Worm (Caenorhabditis elegans): Measurements from ENCODE around the gene B0336.7.

B0336.7 gene

ce11 chrIII:5697266-5697665 lies at the start of gene B0336.7:
TSS of gene B0336.7 (minus strand) at chrIII:5697366.
- no peak for TF ChIP-seq tab-1 (GFP tag; IDR thresholded peaks at IDR 0.05)
- TF ChIP-seq klf-2 (GFP tag; conservative IDR thresholded peaks at IDR 0.05): no peak
- TF ChIP-seq T22C8.4 (GFP tag; IDR thresholded peaks at IDR 0.05): no peak
- TF ChIP-seq ztf-29 (GFP tag; IDR thresholded peaks at IDR 0.05): no peak
- TF ChIP-seq cog-1 (tag; optimal IDR thresholded peaks at IDR 0.05): no peak
- no peak for TF ChIP-seq med-1 (GFP tag; optimal IDR thresholded peaks at IDR 0.05; ENCODE audit: insufficient read depth)
- TF ChIP-seq flt-1 (GFP tag; IDR thresholded peaks at IDR 0.05): no peak
- no peak for TF ChIP-seq ztf-23 (GFP tag; IDR thresholded peaks at IDR 0.05)

- TF ChIP-seq ztf-23 (GFP tag; IDR thresholded peaks at IDR 0.05): no peak
- no peak for TF ChIP-seq tab-1 (GFP tag; IDR thresholded peaks at IDR 0.05)
- no peak for TF ChIP-seq T22C8.4 (GFP tag; IDR thresholded peaks at IDR 0.05)
- no peak for TF ChIP-seq med-1 (GFP tag; optimal IDR thresholded peaks at IDR 0.05; ENCODE audit: insufficient read depth)
- TF ChIP-seq flt-1 (GFP tag; IDR thresholded peaks at IDR 0.05): no peak
- no peak for TF ChIP-seq klf-2 (GFP tag; conservative IDR thresholded peaks at IDR 0.05)
- no peak for TF ChIP-seq cog-1 (tag; optimal IDR thresholded peaks at IDR 0.05)
- TF ChIP-seq ztf-29 (GFP tag; IDR thresholded peaks at IDR 0.05): no peak
- no peak for TF ChIP-seq ref-1 (GFP tag; conservative IDR thresholded peaks at IDR 0.05)
These were observed 47.4 kb upstream of the B0336.7 start, which contains the start of gene B0244.5 for ce11 chrIII:5744579-5744978. TSS of gene B0244.5 (plus strand) at chrIII:5744879.

- TF ChIP-seq T22C8.4 (GFP tag; IDR thresholded peaks at IDR 0.05) (no peak), flt-1 (GFP tag; IDR thresholded peaks at IDR 0.05) (no peak), med-1 (GFP tag; optimal IDR thresholded peaks at IDR 0.05; ENCODE audit: insufficient read depth) (no peak), ztf-29 (GFP tag; IDR thresholded peaks at IDR 0.05) (no peak), cog-1 (tag; optimal IDR thresholded peaks at IDR 0.05) (no peak), ref-1 (GFP tag; conservative IDR thresholded peaks at IDR 0.05) (no peak), klf-2 (GFP tag; conservative IDR thresholded peaks at IDR 0.05) (no peak), ztf-23 (GFP tag; IDR thresholded peaks at IDR 0.05) (no peak), tab-1 (GFP tag; IDR thresholded peaks at IDR 0.05) (no peak)
These were observed 45.9 kb upstream of the B0336.7 start, which contains the start of gene B0244.15 for ce11 chrIII:5743084-5743483. TSS of gene B0244.15 (plus strand) at chrIII:5743384.

ce11 chrIII:5740666-5741065 lies 43.5 kb upstream of the B0336.7 start, which contains the start of gene B0244.16:
TSS of gene B0244.16 (plus strand) at chrIII:5740966.
- TF ChIP-seq tab-1 (GFP tag; IDR thresholded peaks at IDR 0.05): no peak
- TF ChIP-seq T22C8.4 (GFP tag; IDR thresholded peaks at IDR 0.05): no peak
- TF ChIP-seq ztf-23 (GFP tag; IDR thresholded peaks at IDR 0.05): no peak
- TF ChIP-seq cog-1 (tag; optimal IDR thresholded peaks at IDR 0.05): no peak
- TF ChIP-seq klf-2 (GFP tag; conservative IDR thresholded peaks at IDR 0.05): no peak
- TF ChIP-seq ztf-29 (GFP tag; IDR thresholded peaks at IDR 0.05): no peak
- no peak for TF ChIP-seq flt-1 (GFP tag; IDR thresholded peaks at IDR 0.05)
- no peak for TF ChIP-seq med-1 (GFP tag; optimal IDR thresholded peaks at IDR 0.05; ENCODE audit: insufficient read depth)
- TF ChIP-seq ref-1 (GFP tag; conservative IDR thresholded peaks at IDR 0.05): no peak

- TF ChIP-seq ztf-29 (GFP tag; IDR thresholded peaks at IDR 0.05) (no peak), tab-1 (GFP tag; IDR thresholded peaks at IDR 0.05) (no peak), flt-1 (GFP tag; IDR thresholded peaks at IDR 0.05) (no peak), T22C8.4 (GFP tag; IDR thresholded peaks at IDR 0.05) (no peak), ztf-23 (GFP tag; IDR thresholded peaks at IDR 0.05) (no peak), klf-2 (GFP tag; conservative IDR thresholded peaks at IDR 0.05) (no peak), ref-1 (GFP tag; conservative IDR thresholded peaks at IDR 0.05) (no peak), cog-1 (tag; optimal IDR thresholded peaks at IDR 0.05) (no peak), med-1 (GFP tag; optimal IDR thresholded peaks at IDR 0.05; ENCODE audit: insufficient read depth) (no peak)
These were observed 40.5 kb upstream of the B0336.7 start, which contains the start of gene B0244.6 for ce11 chrIII:5737708-5738107. TSS of gene B0244.6 (plus strand) at chrIII:5738008.

- TF ChIP-seq med-1 (GFP tag; optimal IDR thresholded peaks at IDR 0.05; ENCODE audit: insufficient read depth) (no peak), ref-1 (GFP tag; conservative IDR thresholded peaks at IDR 0.05) (no peak), cog-1 (tag; optimal IDR thresholded peaks at IDR 0.05) (no peak), klf-2 (GFP tag; conservative IDR thresholded peaks at IDR 0.05) (no peak)
These were observed 37.7 kb upstream of the B0336.7 start, which contains the start of gene B0244.10 for ce11 chrIII:5734905-5735304. TSS of gene B0244.10 (plus strand) at chrIII:5735158.

- TF ChIP-seq tab-1 (GFP tag; IDR thresholded peaks at IDR 0.05) (no peak), ref-1 (GFP tag; conservative IDR thresholded peaks at IDR 0.05) (no peak), med-1 (GFP tag; optimal IDR thresholded peaks at IDR 0.05; ENCODE audit: insufficient read depth) (no peak), T22C8.4 (GFP tag; IDR thresholded peaks at IDR 0.05) (no peak), cog-1 (tag; optimal IDR thresholded peaks at IDR 0.05) (no peak), flt-1 (GFP tag; IDR thresholded peaks at IDR 0.05) (no peak), klf-2 (GFP tag; conservative IDR thresholded peaks at IDR 0.05) (no peak), ztf-23 (GFP tag; IDR thresholded peaks at IDR 0.05) (no peak), ztf-29 (GFP tag; IDR thresholded peaks at IDR 0.05) (no peak)
These were observed 37.2 kb upstream of the B0336.7 start for ce11 chrIII:5734328-5734727.

DNA sequence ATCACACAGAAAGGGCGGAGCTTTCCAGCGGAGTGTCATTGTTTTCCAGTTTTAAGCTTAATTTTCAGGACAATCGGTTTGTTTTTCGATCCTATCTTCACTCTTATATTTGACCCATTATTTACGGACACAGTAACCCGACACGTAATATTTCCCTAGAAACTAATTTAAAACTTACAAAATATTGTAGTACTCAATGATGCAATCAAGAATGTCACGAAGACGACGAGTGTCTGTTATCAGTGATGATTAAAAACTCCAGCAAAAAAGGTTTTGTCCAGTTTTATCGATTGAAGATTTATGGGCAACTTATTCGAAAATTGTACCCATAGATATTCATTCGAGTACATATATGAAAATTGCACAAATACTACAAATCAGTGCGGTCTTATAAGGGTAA lies 35.8 kb upstream of the B0336.7 start, which contains the start of gene B0244.17:
B0244.17 (plus strand) TSS at position 301 of the 400 bp plus-strand sequence.
- TF ChIP-seq ztf-23 (GFP tag; IDR thresholded peaks at IDR 0.05) (no peak), flt-1 (GFP tag; IDR thresholded peaks at IDR 0.05) (no peak), T22C8.4 (GFP tag; IDR thresholded peaks at IDR 0.05) (no peak), med-1 (GFP tag; optimal IDR thresholded peaks at IDR 0.05; ENCODE audit: insufficient read depth) (no peak), klf-2 (GFP tag; conservative IDR thresholded peaks at IDR 0.05) (no peak), ref-1 (GFP tag; conservative IDR thresholded peaks at IDR 0.05) (no peak), tab-1 (GFP tag; IDR thresholded peaks at IDR 0.05) (no peak), cog-1 (tag; optimal IDR thresholded peaks at IDR 0.05) (no peak), ztf-29 (GFP tag; IDR thresholded peaks at IDR 0.05) (no peak)

DNA sequence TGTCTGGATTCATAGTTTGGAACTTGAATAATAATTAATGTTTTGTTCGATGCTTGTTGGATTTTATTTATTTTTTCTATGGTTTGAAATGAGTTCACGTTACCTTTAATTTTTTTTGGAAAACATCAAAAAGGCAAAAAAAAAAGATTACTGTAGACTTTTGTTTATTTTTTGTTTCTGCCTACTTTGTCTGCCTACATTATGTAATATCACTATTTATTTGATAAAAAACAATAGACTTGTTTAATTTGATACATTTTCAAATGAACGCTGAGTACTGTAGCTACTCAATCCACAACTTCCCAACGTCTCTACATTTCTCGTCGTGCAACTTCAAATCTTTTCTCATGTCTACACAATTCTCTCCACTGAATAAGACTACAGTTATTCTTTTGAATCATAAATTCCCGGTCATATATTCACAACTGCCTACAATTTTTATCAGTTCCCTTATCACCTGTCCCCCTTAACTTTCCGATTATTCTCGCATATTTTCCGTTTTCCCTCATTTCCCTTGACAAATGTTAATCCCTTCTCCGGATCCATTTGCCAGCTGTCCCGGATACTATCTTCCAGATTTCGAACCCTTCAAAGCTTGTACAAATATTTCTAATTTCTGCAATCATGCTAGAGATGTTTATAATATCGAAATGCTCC lies 33.9 kb upstream of the B0336.7 start, which contains the start of the genes B0244.9 and B0244.7:
B0244.9 (minus strand) TSS at position 51 of the 657 bp plus-strand sequence.
B0244.7 (plus strand) TSS at position 522 of the 657 bp plus-strand sequence.
- TF ChIP-seq ztf-29 (GFP tag; IDR thresholded peaks at IDR 0.05) (no peak), ref-1 (GFP tag; conservative IDR thresholded peaks at IDR 0.05) (no peak), T22C8.4 (GFP tag; IDR thresholded peaks at IDR 0.05) (no peak), tab-1 (GFP tag; IDR thresholded peaks at IDR 0.05) (no peak), med-1 (GFP tag; optimal IDR thresholded peaks at IDR 0.05; ENCODE audit: insufficient read depth) (no peak), ztf-23 (GFP tag; IDR thresholded peaks at IDR 0.05) (no peak), klf-2 (GFP tag; conservative IDR thresholded peaks at IDR 0.05) (no peak), flt-1 (GFP tag; IDR thresholded peaks at IDR 0.05) (no peak), cog-1 (tag; optimal IDR thresholded peaks at IDR 0.05) (no peak)

Data from whole organism, midembryonic.